Fruit fly (Drosophila melanogaster) whole organism, wandering third instar larva: ENCODE results near the gene CG10996.

ENCODE experiments used
- Abd-B ChIP-seq: fragments of >200 bp; optimal IDR thresholded peaks from 2 replicates; lab custom pipeline; 2017; ENCODE audit warnings: missing biosample characterization, missing genetic modification characterization
- Dfd ChIP-seq: fragments of >200 bp; optimal IDR thresholded peaks from 2 replicates; lab custom pipeline; 2017; ENCODE audit warnings: missing biosample characterization, missing genetic modification characterization
- GATAd ChIP-seq: sonication (Bioruptor generic); optimal IDR thresholded peaks from 2 replicates; lab custom pipeline; 2016; ENCODE audit warnings: missing biosample characterization, missing genetic modification characterization
- Myc ChIP-seq: fragments of >200 bp; optimal IDR thresholded peaks from 2 replicates; lab custom pipeline; 2017
- OdsH ChIP-seq: fragments of 200-800 bp; sonication (Bioruptor generic); optimal IDR thresholded peaks from 2 replicates; lab custom pipeline; 2016; ENCODE audit warnings: missing biosample characterization, mild to moderate bottlenecking, missing genetic modification characterization
- Rel ChIP-seq, 2 experiments: fragments of 200-800 bp; sonication (Bioruptor generic) in 1 of 2; optimal IDR thresholded peaks; 2 replicates in 1 of 2; 3 replicates in 1 of 2; lab custom pipeline; 2016 to 2019; ENCODE audit warnings: mild to moderate bottlenecking in 2 of 2, missing biosample characterization in 2 of 2, missing genetic modification characterization in 2 of 2, moderate library complexity in 1 of 2
- dmrt93B ChIP-seq: fragments of 200-800 bp; sonication (Bioruptor generic); optimal IDR thresholded peaks from 2 replicates; lab custom pipeline; 2018; ENCODE audit warnings: missing biosample characterization, mild to moderate bottlenecking, missing genetic modification characterization
- lola ChIP-seq: fragments of >200 bp; optimal IDR thresholded peaks from 2 replicates; lab custom pipeline; 2017; ENCODE audit warnings: missing biosample characterization, missing genetic modification characterization
- rgr ChIP-seq: fragments of 200-800 bp; sonication (Bioruptor generic); optimal IDR thresholded peaks from 3 replicates; lab custom pipeline; 2016; ENCODE audit warnings: missing biosample characterization, mild to moderate bottlenecking, missing genetic modification characterization
- sage ChIP-seq: fragments of 200-800 bp; sonication (Bioruptor generic); optimal IDR thresholded peaks from 2 replicates; lab custom pipeline; 2016; ENCODE audit warnings: missing biosample characterization, mild to moderate bottlenecking, missing genetic modification characterization
- tai ChIP-seq: sonication (Bioruptor generic); optimal IDR thresholded peaks from 2 replicates; lab custom pipeline; 2016; ENCODE audit warnings: missing biosample characterization, missing genetic modification characterization
- usp ChIP-seq: fragments of >200 bp; optimal IDR thresholded peaks from 2 replicates; lab custom pipeline; 2017; ENCODE audit warnings: missing biosample characterization, missing genetic modification characterization

DNA sequence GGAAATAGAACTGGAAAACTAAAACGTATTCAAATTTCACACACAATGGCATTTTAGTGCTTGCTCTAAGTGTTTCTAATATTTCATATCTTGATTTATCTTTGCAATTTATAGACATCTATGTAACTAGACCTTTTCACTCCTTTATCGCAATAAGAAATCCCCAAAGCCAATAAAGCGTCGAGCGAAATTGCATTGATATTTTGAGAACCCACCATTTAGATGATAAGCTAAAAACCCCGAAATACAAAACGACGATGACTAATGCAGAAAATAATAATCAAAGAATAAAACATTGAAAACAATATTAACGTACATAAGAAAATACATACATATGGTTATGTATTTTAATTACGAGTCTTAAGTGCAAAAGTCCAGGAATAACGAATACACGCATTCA is 18.9 kb downstream of the CG10996 start:
- TF ChIP-seq tai, result no peak
- no peak for TF ChIP-seq rgr (GFP tag; lab: Kevin White, UChicago)
- no peak for TF ChIP-seq Dfd (GFP tag; lab: Kevin White, UChicago)
- no peak for TF ChIP-seq usp
- no peak for TF ChIP-seq GATAd
- TF ChIP-seq sage (GFP tag; lab: Kevin White, UChicago), result no peak
- no peak for TF ChIP-seq Rel (GFP tag; optimal IDR thresholded peaks at IDR 0.05; lab: Kevin White, UChicago)
- peak; percentile 91 for TF ChIP-seq Rel (tag; optimal IDR thresholded peaks at IDR 0.05; lab: Kevin White, UChicago)
- TF ChIP-seq lola (GFP tag; lab: Kevin White, UChicago), result no peak
- TF ChIP-seq Myc (lab: Kevin White, UChicago), result no peak
- no peak for TF ChIP-seq Abd-B
- no peak for TF ChIP-seq OdsH (GFP tag; lab: Kevin White, UChicago)
- TF ChIP-seq dmrt93B (GFP tag; lab: Kevin White, UChicago), result no peak
